Worm (Caenorhabditis elegans) whole organism, L1 larva: Measurements from ENCODE around the gene bca-2.
A peak's percentile ranks its signal among the peaks of the same experiment; 100 is the strongest.

Source experiments
- C34B4.2 ChIP-seq: sonication (generic microtip); optimal IDR thresholded peaks from 2 replicates; lab custom pipeline; 2017; ENCODE audit warnings: mild to moderate bottlenecking, missing genetic modification characterization, missing compliant biosample characterization
- F16B12.6 ChIP-seq: fragments of 150-350 bp; optimal IDR thresholded peaks from 2 replicates; lab custom pipeline; 2014; ENCODE audit warnings: missing biosample characterization, missing genetic modification characterization
- aha-1 ChIP-seq: fragments of 150-350 bp; optimal IDR thresholded peaks from 2 replicates; lab custom pipeline; 2014; ENCODE audit warnings: missing biosample characterization, missing genetic modification characterization
- aly-2 ChIP-seq: fragments of 150-350 bp; optimal IDR thresholded peaks from 2 replicates; lab custom pipeline; 2014; ENCODE audit warnings: missing biosample characterization, missing genetic modification characterization
- ceh-88 ChIP-seq: fragments of 200-800 bp; sonication (Bioruptor generic); IDR thresholded peaks from 2 replicates; pipeline ENCODE4 v1.3.6; 2022; ENCODE audit warnings: missing genetic modification characterization, missing compliant biosample characterization
- dpl-1 ChIP-seq, 3 experiments: fragments of 150-350 bp in 2 of 3; sonication (generic microtip) in 1 of 3; optimal IDR thresholded peaks; 2 replicates each; lab custom pipeline; 2014 to 2017; ENCODE audit warnings: missing biosample characterization in 3 of 3, missing genetic modification characterization in 3 of 3, missing genetic modification reagents in 3 of 3
- efl-1 ChIP-seq, 4 experiments: fragments of 150-350 bp; optimal IDR thresholded peaks in 3 of 4; peaks in 1 of 4; 1 replicate in 1 of 4; 2 replicates in 3 of 4; lab custom pipeline; 2014; ENCODE audit warnings: missing biosample characterization in 2 of 4, missing genetic modification characterization in 2 of 4, missing genetic modification reagents in 2 of 4
- egl-13 ChIP-seq: sonication (generic microtip); optimal IDR thresholded peaks from 2 replicates; lab custom pipeline; 2016; ENCODE audit warnings: missing genotype, missing genetic modification reagents, missing genetic modification characterization, missing compliant biosample characterization
- elt-3 ChIP-seq, 6 experiments: fragments of 150-350 bp in 1 of 6; sonication (generic microtip); optimal IDR thresholded peaks; 2 replicates each; lab custom pipeline; 2017 to 2018; ENCODE audit warnings: missing biosample characterization in 6 of 6, missing genetic modification characterization in 6 of 6, inconsistent platforms in 1 of 6
- fkh-10 ChIP-seq: sonication (generic microtip); optimal IDR thresholded peaks from 2 replicates; lab custom pipeline; 2017; ENCODE audit warnings: missing biosample characterization, missing genetic modification reagents, missing genetic modification characterization
- fkh-4 ChIP-seq: sonication (generic microtip); optimal IDR thresholded peaks from 2 replicates; lab custom pipeline; 2016; ENCODE audit warnings: missing compliant biosample characterization, missing genetic modification characterization, borderline replicate concordance
- fkh-8 ChIP-seq: sonication (generic microtip); optimal IDR thresholded peaks from 2 replicates; lab custom pipeline; 2016; ENCODE audit warnings: mild to moderate bottlenecking, missing genetic modification characterization, missing compliant biosample characterization
- hpl-2 ChIP-seq: fragments of 150-350 bp; optimal IDR thresholded peaks from 2 replicates; lab custom pipeline; 2014; ENCODE audit warnings: missing biosample characterization, missing genetic modification reagents, missing genetic modification characterization
- isw-1 ChIP-seq: fragments of 200-800 bp; sonication (Bioruptor generic); IDR thresholded peaks from 2 replicates; pipeline ENCODE4 v1.3.6; 2022; ENCODE audit warnings: missing genetic modification characterization, missing compliant biosample characterization
- jun-1 ChIP-seq: fragments of 150-350 bp; optimal IDR thresholded peaks from 2 replicates; lab custom pipeline; 2014; ENCODE audit warnings: missing biosample characterization, missing genetic modification reagents, missing genetic modification characterization
- lin-13 ChIP-seq: fragments of 150-350 bp; optimal IDR thresholded peaks from 2 replicates; lab custom pipeline; 2014; ENCODE audit warnings: missing biosample characterization, missing genetic modification reagents, missing genetic modification characterization
- lin-15B ChIP-seq: fragments of 150-350 bp; sonication (generic microtip); optimal IDR thresholded peaks from 3 replicates; lab custom pipeline; 2014; ENCODE audit warnings: missing biosample characterization, missing genetic modification characterization
- lir-3 ChIP-seq: sonication (generic microtip); optimal IDR thresholded peaks from 2 replicates; lab custom pipeline; 2016; ENCODE audit warnings: mild to moderate bottlenecking, missing genetic modification characterization, moderate library complexity, missing compliant biosample characterization; ENCODE audit not compliant: poor library complexity
- lsy-2 ChIP-seq, 2 experiments: fragments of 150-350 bp; optimal IDR thresholded peaks; 2 replicates each; lab custom pipeline; 2014; ENCODE audit warnings: missing biosample characterization in 2 of 2, missing genetic modification characterization in 2 of 2
- mef-2 ChIP-seq: fragments of 150-350 bp; optimal IDR thresholded peaks from 2 replicates; lab custom pipeline; 2014; ENCODE audit warnings: missing biosample characterization, missing genetic modification characterization
- mep-1 ChIP-seq: fragments of 150-350 bp; optimal IDR thresholded peaks from 2 replicates; lab custom pipeline; 2014; ENCODE audit warnings: missing biosample characterization, missing genetic modification characterization
- nhr-11 ChIP-seq: fragments of 150-350 bp; optimal IDR thresholded peaks from 2 replicates; lab custom pipeline; 2014; ENCODE audit warnings: missing biosample characterization, missing genetic modification characterization
- nhr-19 ChIP-seq: fragments of 200-800 bp; sonication (Bioruptor generic); conservative IDR thresholded peaks from 2 replicates; pipeline ENCODE4 v1.3.6; 2022; ENCODE audit warnings: missing genetic modification characterization, missing compliant biosample characterization
- nhr-20 ChIP-seq: sonication (generic microtip); optimal IDR thresholded peaks from 2 replicates; lab custom pipeline; 2016; ENCODE audit warnings: mild to moderate bottlenecking, missing genetic modification characterization, missing compliant biosample characterization
- nhr-237 ChIP-seq: fragments of 150-350 bp; optimal IDR thresholded peaks from 2 replicates; lab custom pipeline; 2014; ENCODE audit warnings: missing biosample characterization, missing genetic modification characterization
- nhr-28 ChIP-seq: fragments of 150-350 bp; optimal IDR thresholded peaks from 2 replicates; lab custom pipeline; 2014; ENCODE audit warnings: missing biosample characterization, missing genetic modification characterization
- nhr-85 ChIP-seq: sonication (generic microtip); peaks from one replicate; lab custom pipeline; 2016; ENCODE audit warnings: missing genetic modification characterization, inconsistent platforms, missing compliant biosample characterization
- nhr-90 ChIP-seq: sonication (generic microtip); optimal IDR thresholded peaks from 2 replicates; lab custom pipeline; 2016; ENCODE audit warnings: mild to moderate bottlenecking, missing genetic modification characterization, missing compliant biosample characterization; ENCODE audit not compliant: poor library complexity
- pax-3 ChIP-seq: fragments of 200-800 bp; sonication (Bioruptor generic); optimal IDR thresholded peaks from 2 replicates; lab custom pipeline; 2018; ENCODE audit warnings: mild to moderate bottlenecking, missing genetic modification characterization, moderate library complexity, missing compliant biosample characterization
- pqm-1 ChIP-seq: sonication (generic microtip); optimal IDR thresholded peaks from 3 replicates; lab custom pipeline; 2017; ENCODE audit warnings: missing biosample characterization, missing genetic modification characterization
- skn-1 ChIP-seq: fragments of 150-350 bp; optimal IDR thresholded peaks from 2 replicates; lab custom pipeline; 2014; ENCODE audit warnings: missing biosample characterization, missing genetic modification characterization
- snpc-4 ChIP-seq: fragments of 150-350 bp; optimal IDR thresholded peaks from 2 replicates; lab custom pipeline; 2014; ENCODE audit warnings: missing biosample characterization, missing genetic modification characterization
- sup-37 ChIP-seq: fragments of 200-800 bp; sonication (Bioruptor generic); optimal IDR thresholded peaks from 2 replicates; lab custom pipeline; 2018; ENCODE audit warnings: mild to moderate bottlenecking, missing genetic modification characterization, missing compliant biosample characterization
- tbx-2 ChIP-seq: sonication (generic microtip); optimal IDR thresholded peaks from 2 replicates; lab custom pipeline; 2016; ENCODE audit warnings: missing genetic modification characterization, missing compliant biosample characterization
- tlp-1 ChIP-seq: fragments of 150-350 bp; optimal IDR thresholded peaks from 2 replicates; lab custom pipeline; 2014; ENCODE audit warnings: missing biosample characterization, missing genetic modification characterization
- unc-130 ChIP-seq: fragments of 150-350 bp; optimal IDR thresholded peaks from 2 replicates; lab custom pipeline; 2017; ENCODE audit warnings: missing biosample characterization, missing genetic modification characterization, inconsistent platforms
- unc-98 ChIP-seq: fragments of 200-800 bp; sonication (Bioruptor generic); IDR thresholded peaks from 2 replicates; pipeline ENCODE4 v1.3.6; 2022; ENCODE audit warnings: missing genetic modification characterization, missing compliant biosample characterization
- zag-1 ChIP-seq: fragments of 150-350 bp; optimal IDR thresholded peaks from 2 replicates; lab custom pipeline; 2014; ENCODE audit warnings: missing biosample characterization, missing genetic modification characterization

The bca-2 gene

DNA sequence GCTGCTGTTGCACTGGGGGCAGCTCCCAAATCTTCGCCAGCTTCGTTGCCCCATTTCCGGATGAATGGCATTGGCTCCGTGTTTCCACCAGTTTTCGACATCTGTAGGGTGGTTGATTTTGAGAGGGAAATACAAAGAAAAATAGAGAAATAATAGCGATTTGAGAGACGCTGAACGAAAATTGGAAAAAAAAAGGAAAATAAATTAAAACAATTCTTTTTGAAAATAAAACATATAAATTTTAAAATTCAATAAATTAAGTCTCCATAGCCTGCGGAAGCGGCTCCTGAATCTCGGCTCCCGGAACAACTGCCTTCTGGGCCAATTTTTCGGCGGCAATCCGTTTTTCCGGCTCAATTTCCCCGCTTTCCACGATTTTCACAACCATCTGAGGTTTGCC is 10.8 kb upstream of the bca-2 start, which contains the start of gene sfa-1:
sfa-1 (minus strand) TSS at position 101 of the 400 bp plus-strand sequence.
- TF ChIP-seq efl-1 (optimal IDR thresholded peaks at IDR 0.05; lab: Kevin White, UChicago), result no peak
- TF ChIP-seq efl-1 (GFP tag; optimal IDR thresholded peaks at IDR 0.05 in 1 of 2; lab: Kevin White, UChicago), result peak in 1 of 2 experiments; percentile 78
- no peak for TF ChIP-seq fkh-10 (GFP tag; lab: Kevin White, UChicago)

DNA sequence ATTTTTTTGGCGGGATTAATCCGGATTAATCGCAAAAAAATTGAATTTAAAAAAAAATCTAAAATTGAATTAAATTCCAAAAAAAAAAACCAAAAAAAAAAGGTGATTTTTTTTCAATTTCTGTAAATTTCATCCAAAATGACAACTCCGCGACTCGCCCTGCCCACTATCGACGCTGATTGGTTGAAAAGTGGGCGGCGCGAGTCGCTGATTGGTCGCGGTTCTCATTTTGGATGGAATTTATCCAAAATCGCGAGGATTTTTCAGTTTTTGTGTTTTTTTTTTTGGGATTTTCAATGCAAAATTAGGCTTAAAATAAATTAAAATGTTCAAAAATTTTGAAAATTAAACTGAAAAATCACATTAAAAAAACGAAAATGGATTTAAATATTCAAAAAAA is 9.4 kb upstream of the bca-2 start:
- no peak for TF ChIP-seq fkh-4 (tag; lab: Kevin White, UChicago)
- TF ChIP-seq hpl-2, result no peak
- TF ChIP-seq aha-1 (tag; lab: Kevin White, UChicago), result no peak
- TF ChIP-seq lir-3 (tag; lab: Kevin White, UChicago), result no peak
- TF ChIP-seq nhr-85 (tag; lab: Kevin White, UChicago), result no peak
- no peak for TF ChIP-seq nhr-237 (tag; lab: Kevin White, UChicago)
- no peak for TF ChIP-seq lin-13
- no peak for TF ChIP-seq efl-1 (optimal IDR thresholded peaks at IDR 0.05; lab: Kevin White, UChicago)
- TF ChIP-seq efl-1 (GFP tag; optimal IDR thresholded peaks at IDR 0.05 in 1 of 2; lab: Kevin White, UChicago), result no peak
- no peak for TF ChIP-seq fkh-10 (GFP tag; lab: Kevin White, UChicago)
- TF ChIP-seq elt-3 (tag; optimal IDR thresholded peaks at IDR 0.05; lab: Kevin White, UChicago), result no peak
- TF ChIP-seq snpc-4 (tag; lab: Kevin White, UChicago), result no peak
- TF ChIP-seq ceh-88 (GFP tag; lab: Robert Waterston, UW), result no peak
- no peak for TF ChIP-seq zag-1 (tag; lab: Kevin White, UChicago)
- TF ChIP-seq isw-1 (GFP tag; lab: Robert Waterston, UW), result no peak
- TF ChIP-seq unc-130 (tag; lab: Kevin White, UChicago), result no peak
- TF ChIP-seq, all 84 proteins: peak for 0

DNA sequence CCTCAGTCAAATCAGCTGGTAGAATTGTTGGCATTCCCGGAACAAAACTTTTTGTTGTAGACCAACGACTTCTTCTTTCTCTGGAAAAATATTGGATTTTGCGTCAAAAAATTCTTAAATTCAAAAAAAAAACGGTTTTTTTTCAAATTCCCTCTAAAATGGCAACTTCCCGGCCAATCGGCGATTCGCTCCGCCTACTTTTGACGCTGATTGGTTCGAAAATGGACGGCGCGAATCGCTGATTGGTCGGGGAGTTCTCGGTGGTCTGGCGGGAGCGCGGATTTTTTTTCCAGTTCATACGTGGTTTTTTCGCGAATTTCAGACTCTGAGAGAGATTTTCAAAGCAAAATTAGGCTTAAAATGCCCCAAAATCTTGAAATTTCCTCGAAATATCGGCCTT is 8.8 kb upstream of the bca-2 start:
- no peak for TF ChIP-seq pqm-1 (tag; lab: Kevin White, UChicago)
- peak in 1 of 3 experiments; percentile 11 for TF ChIP-seq dpl-1 (GFP tag; optimal IDR thresholded peaks at IDR 0.05; lab: Kevin White, UChicago)
- TF ChIP-seq jun-1, result no peak
- no peak for TF ChIP-seq lsy-2 (tag; optimal IDR thresholded peaks at IDR 0.05; lab: Kevin White, UChicago)
- no peak for TF ChIP-seq efl-1 (optimal IDR thresholded peaks at IDR 0.05; lab: Kevin White, UChicago)
- TF ChIP-seq efl-1 (GFP tag; optimal IDR thresholded peaks at IDR 0.05 in 1 of 2; lab: Kevin White, UChicago), result peak; percentile 30 to 45
- TF ChIP-seq mep-1 (tag; lab: Kevin White, UChicago), result no peak

DNA sequence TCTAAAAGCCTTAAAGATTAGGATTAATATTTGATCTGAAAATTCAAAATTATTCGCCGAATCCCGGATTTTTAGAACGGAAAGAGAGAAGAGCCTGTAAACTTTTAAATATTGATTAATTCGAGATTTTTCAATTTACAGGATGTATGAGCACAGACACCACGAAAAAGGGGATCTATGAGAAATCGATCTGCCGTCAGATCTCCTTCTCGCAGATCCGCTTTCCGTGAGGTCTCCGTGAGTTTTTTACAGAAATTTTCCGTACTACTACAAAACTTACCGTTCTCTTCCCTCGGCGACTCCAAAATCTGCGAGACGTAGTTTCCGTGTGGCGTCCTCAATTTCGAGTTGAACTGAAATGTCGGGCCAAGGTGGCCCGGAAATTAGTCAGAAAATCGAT is 8.2 kb upstream of the bca-2 start:
- TF ChIP-seq unc-98, result 0 out of 2 replicates have a peak, but pooled peaks have one; percentile 29
- no peak for TF ChIP-seq aly-2 (tag; lab: Kevin White, UChicago)

DNA sequence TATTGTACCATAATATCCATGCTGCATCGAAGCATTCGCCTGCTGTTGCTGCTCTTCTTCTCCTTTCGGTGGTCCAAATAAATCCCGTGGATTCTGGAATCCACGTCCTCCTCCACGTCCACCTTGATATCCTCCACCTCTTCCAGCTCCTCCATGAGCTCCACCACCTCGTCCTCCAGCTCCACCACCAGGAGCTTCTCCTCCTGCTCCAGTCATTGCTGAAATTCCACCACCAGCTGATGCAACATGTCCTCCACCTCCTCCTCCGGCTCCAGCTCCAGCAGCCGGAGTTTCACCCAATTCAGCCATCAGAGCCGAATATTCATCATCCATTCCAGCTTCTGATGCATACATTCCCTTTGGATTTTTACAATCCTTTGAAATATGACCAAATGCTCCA is 5.5 kb upstream of the bca-2 start:
- no peak for TF ChIP-seq sup-37
- TF ChIP-seq mef-2 (tag; lab: Kevin White, UChicago), result no peak
- no peak for TF ChIP-seq fkh-8
- no peak for TF ChIP-seq nhr-28 (tag; lab: Kevin White, UChicago)
- no peak for TF ChIP-seq tbx-2 (tag; lab: Kevin White, UChicago)
- TF ChIP-seq F16B12.6 (tag; lab: Kevin White, UChicago), result no peak
- TF ChIP-seq tlp-1, result no peak
- no peak for TF ChIP-seq nhr-11
- TF ChIP-seq nhr-19 (GFP tag; lab: Robert Waterston, UW), result no peak
- TF ChIP-seq egl-13 (tag; lab: Kevin White, UChicago), result no peak

DNA sequence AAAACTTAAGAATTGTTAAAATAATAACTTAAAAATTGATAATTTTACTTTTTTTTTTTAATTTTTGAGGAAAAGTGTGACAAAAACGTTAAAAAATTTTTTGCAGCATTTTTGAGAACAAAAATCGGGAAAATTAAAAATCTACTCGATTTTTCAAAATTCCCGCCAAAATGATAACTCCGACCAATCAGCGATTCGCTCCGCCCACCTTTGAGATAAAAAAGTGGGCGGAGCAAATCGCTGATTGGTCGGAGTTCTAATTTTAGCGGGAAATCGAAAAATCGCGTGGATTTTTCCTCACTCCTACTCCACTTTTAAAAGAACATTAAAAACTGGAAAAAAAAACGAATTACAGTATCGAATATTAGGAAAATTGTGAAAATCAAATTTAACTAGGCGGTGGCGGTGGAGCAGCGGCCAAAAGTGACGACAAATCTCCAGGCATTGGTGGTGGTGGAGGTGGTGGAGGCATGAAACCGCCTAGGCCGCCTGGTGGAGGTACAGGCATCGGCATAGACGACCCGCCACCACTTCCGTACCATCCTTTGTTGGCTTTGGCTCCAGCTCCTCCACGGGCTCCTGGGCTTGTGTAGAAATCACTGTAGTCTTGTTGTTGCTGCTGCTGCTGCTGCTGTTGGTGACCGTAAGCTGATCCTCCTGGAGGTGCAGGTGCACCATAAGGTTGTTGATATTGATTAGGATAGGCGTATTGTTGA is 4.3 kb upstream of the bca-2 start:
- no peak for TF ChIP-seq pax-3 (tag; lab: Kevin White, UChicago)
- no peak for TF ChIP-seq nhr-20 (tag; lab: Kevin White, UChicago)
- TF ChIP-seq C34B4.2 (tag; lab: Kevin White, UChicago), result no peak
- TF ChIP-seq nhr-90 (tag; lab: Kevin White, UChicago), result no peak
- peak in 2 of 3 experiments; percentile 20 to 38 for TF ChIP-seq dpl-1 (GFP tag; optimal IDR thresholded peaks at IDR 0.05; lab: Kevin White, UChicago)
- no peak for TF ChIP-seq lsy-2 (tag; optimal IDR thresholded peaks at IDR 0.05; lab: Kevin White, UChicago)
- TF ChIP-seq skn-1 (tag; lab: Kevin White, UChicago), result no peak
- no peak for TF ChIP-seq nhr-85 (tag; lab: Kevin White, UChicago)
- TF ChIP-seq lin-15B (tag; lab: Kevin White, UChicago), result no peak
- TF ChIP-seq efl-1 (optimal IDR thresholded peaks at IDR 0.05; lab: Kevin White, UChicago), result peak; percentile 17 to 22
- peak in 1 of 2 experiments; percentile 72 for TF ChIP-seq efl-1 (GFP tag; optimal IDR thresholded peaks at IDR 0.05 in 1 of 2; lab: Kevin White, UChicago)
